Fruit fly (Drosophila melanogaster) whole organism, embryonic: ENCODE data around the gene nompC.

Experiments
- Adf1 ChIP-seq: fragments of 200-800 bp; sonication (Bioruptor generic); IDR thresholded peaks from 2 replicates; pipeline ENCODE4 v1.3.6; 2022; ENCODE audit warnings: missing biosample characterization, missing genetic modification characterization
- BEAF-32 ChIP-seq: fragments of 200-800 bp; sonication (Bioruptor generic); optimal IDR thresholded peaks from 3 replicates; lab custom pipeline; 2017; ENCODE audit warnings: missing biosample characterization, missing genetic modification characterization, mild to moderate bottlenecking, moderate library complexity, missing genetic modification reagents
- CG10267 ChIP-seq: fragments of 200-800 bp; sonication (Bioruptor generic); optimal IDR thresholded peaks from 2 replicates; lab custom pipeline; 2018; ENCODE audit warnings: missing biosample characterization, mild to moderate bottlenecking, missing genetic modification characterization, moderate library complexity
- CG10366 ChIP-seq: fragments of 200-800 bp; sonication (Bioruptor generic); IDR thresholded peaks from 2 replicates; pipeline ENCODE4 v1.3.6; 2022; ENCODE audit warnings: missing biosample characterization, missing genetic modification characterization
- CG12104 ChIP-seq: fragments of 200-800 bp; sonication (Bioruptor generic); optimal IDR thresholded peaks from 3 replicates; lab custom pipeline; 2016; ENCODE audit warnings: missing biosample characterization, missing genetic modification characterization
- CG13424 ChIP-seq: fragments of 200-800 bp; sonication (Bioruptor generic); optimal IDR thresholded peaks from 2 replicates; lab custom pipeline; 2019; ENCODE audit warnings: missing biosample characterization, mild to moderate bottlenecking, missing genetic modification characterization, moderate library complexity
- CG13624 ChIP-seq: fragments of 200-800 bp; sonication (Bioruptor generic); optimal IDR thresholded peaks from 2 replicates; lab custom pipeline; 2016; ENCODE audit warnings: missing biosample characterization, missing genetic modification characterization
- CG14710 ChIP-seq: fragments of 200-800 bp; sonication (Bioruptor generic); optimal IDR thresholded peaks from 3 replicates; lab custom pipeline; 2019; ENCODE audit warnings: missing biosample characterization, mild to moderate bottlenecking, missing genetic modification characterization, moderate library complexity
- CG14860 ChIP-seq: fragments of 200-800 bp; sonication (Bioruptor generic); IDR thresholded peaks from 3 replicates; pipeline ENCODE4 v1.3.6; 2022; ENCODE audit warnings: missing biosample characterization, missing genetic modification characterization; ENCODE audit not compliant: partially characterized antibody
- CG17328 ChIP-seq: fragments of 200-800 bp; sonication (Bioruptor generic); IDR thresholded peaks from 2 replicates; pipeline ENCODE4 v1.3.6; 2022; ENCODE audit warnings: missing biosample characterization, missing genetic modification characterization
- CG17568 ChIP-seq: fragments of 200-800 bp; sonication (Bioruptor generic); optimal IDR thresholded peaks from 2 replicates; lab custom pipeline; 2018; ENCODE audit warnings: missing biosample characterization, mild to moderate bottlenecking, missing genetic modification characterization, moderate library complexity
- CG17802 ChIP-seq: fragments of 200-800 bp; sonication (Bioruptor generic); optimal IDR thresholded peaks from 2 replicates; lab custom pipeline; 2018; ENCODE audit warnings: missing biosample characterization, mild to moderate bottlenecking, missing genetic modification characterization, moderate library complexity
- CG2678 ChIP-seq: fragments of 200-800 bp; sonication (Bioruptor generic); optimal IDR thresholded peaks from 3 replicates; lab custom pipeline; 2019; ENCODE audit warnings: missing biosample characterization, mild to moderate bottlenecking, missing genetic modification characterization, moderate library complexity
- CG2889 ChIP-seq: fragments of 200-800 bp; sonication (Bioruptor generic); IDR thresholded peaks from 3 replicates; pipeline ENCODE4 v1.3.6; 2022; ENCODE audit warnings: missing biosample characterization, missing genetic modification characterization
- CG31224 ChIP-seq: fragments of 200-800 bp; sonication (Bioruptor generic); IDR thresholded peaks from 2 replicates; pipeline ENCODE4 v1.3.6; 2022; ENCODE audit warnings: missing biosample characterization, missing genetic modification characterization
- CG3407 ChIP-seq: fragments of 200-800 bp; sonication (Bioruptor generic); optimal IDR thresholded peaks from 2 replicates; lab custom pipeline; 2018; ENCODE audit warnings: missing biosample characterization, mild to moderate bottlenecking, missing genetic modification characterization
- CG4424 ChIP-seq: fragments of 200-800 bp; sonication (Bioruptor generic); optimal IDR thresholded peaks from 3 replicates; lab custom pipeline; 2016; ENCODE audit warnings: missing biosample characterization, missing genetic modification characterization
- CG7372 ChIP-seq: fragments of 200-800 bp; sonication (Bioruptor generic); IDR thresholded peaks from 2 replicates; pipeline ENCODE4 v1.3.6; 2022; ENCODE audit warnings: missing biosample characterization, missing genetic modification characterization
- CG7556 ChIP-seq: fragments of 200-800 bp; sonication (Bioruptor generic); optimal IDR thresholded peaks from 2 replicates; lab custom pipeline; 2017; ENCODE audit warnings: missing biosample characterization, mild to moderate bottlenecking, missing genetic modification characterization
- CG8089 ChIP-seq: fragments of 200-800 bp; sonication (Bioruptor generic); optimal IDR thresholded peaks from 3 replicates; lab custom pipeline; 2016; ENCODE audit warnings: missing biosample characterization, missing genetic modification characterization
- CG9876 ChIP-seq: fragments of 200-800 bp; sonication (Bioruptor generic); optimal IDR thresholded peaks from 2 replicates; lab custom pipeline; 2016; ENCODE audit warnings: missing biosample characterization, missing genetic modification characterization
- CkIIα-i1 ChIP-seq: fragments of 200-800 bp; sonication (Bioruptor generic); IDR thresholded peaks from 2 replicates; pipeline ENCODE4 v1.3.6; 2022; ENCODE audit warnings: missing biosample characterization, missing genetic modification characterization
- CrebB ChIP-seq: fragments of 200-800 bp; sonication (Bioruptor generic); optimal IDR thresholded peaks from 3 replicates; lab custom pipeline; 2018; ENCODE audit warnings: missing biosample characterization, mild to moderate bottlenecking, missing genetic modification characterization
- D ChIP-seq, 2 experiments: fragments of 200-800 bp in 1 of 2; fragments of >200 bp in 1 of 2; sonication (Bioruptor generic) in 1 of 2; optimal IDR thresholded peaks; 2 replicates in 1 of 2; 3 replicates in 1 of 2; lab custom pipeline; 2017; ENCODE audit warnings: mild to moderate bottlenecking in 1 of 2, missing biosample characterization in 1 of 2, missing genetic modification characterization in 1 of 2, missing genetic modification reagents in 1 of 2
- D19A ChIP-seq: fragments of 200-800 bp; optimal IDR thresholded peaks from 3 replicates; lab custom pipeline; 2019; ENCODE audit warnings: missing biosample characterization, mild to moderate bottlenecking, missing genetic modification characterization, moderate library complexity
- Dref ChIP-seq: fragments of 200-800 bp; sonication (Bioruptor generic); IDR thresholded peaks from 2 replicates; pipeline ENCODE4 v1.3.6; 2022; ENCODE audit warnings: missing biosample characterization, missing genetic modification characterization
- Hr78 ChIP-seq, 2 experiments: fragments of 200-800 bp in 1 of 2; fragments of >200 bp in 1 of 2; sonication (Bioruptor generic) in 1 of 2; optimal IDR thresholded peaks; 2 replicates each; lab custom pipeline; 2017 to 2019; ENCODE audit warnings: missing biosample characterization in 2 of 2, missing genetic modification characterization in 2 of 2, mild to moderate bottlenecking in 1 of 2, moderate library complexity in 1 of 2
- Lhr ChIP-seq: fragments of 200-800 bp; sonication (Bioruptor generic); optimal IDR thresholded peaks from 3 replicates; lab custom pipeline; 2017; ENCODE audit warnings: mild to moderate bottlenecking, missing biosample characterization, missing genetic modification reagents, missing genetic modification characterization
- Optix ChIP-seq: fragments of 200-800 bp; sonication (Bioruptor generic); IDR thresholded peaks from 3 replicates; pipeline ENCODE4 v1.3.6; 2022; ENCODE audit warnings: missing biosample characterization, missing genetic modification characterization
- TFAM ChIP-seq: fragments of 200-800 bp; sonication (Bioruptor generic); optimal IDR thresholded peaks from 2 replicates; lab custom pipeline; 2017; ENCODE audit warnings: missing biosample characterization, missing genetic modification characterization, inconsistent platforms
- Vsx1 ChIP-seq: fragments of 200-800 bp; sonication (Bioruptor generic); optimal IDR thresholded peaks from 2 replicates; lab custom pipeline; 2017; ENCODE audit warnings: missing biosample characterization, mild to moderate bottlenecking, missing genetic modification characterization, missing genetic modification reagents
- ac ChIP-seq: fragments of 200-800 bp; sonication (Bioruptor generic); optimal IDR thresholded peaks from 3 replicates; lab custom pipeline; 2017; ENCODE audit warnings: missing biosample characterization, mild to moderate bottlenecking, missing genetic modification characterization
- ase ChIP-seq: fragments of 200-800 bp; sonication (Bioruptor generic); IDR thresholded peaks from 3 replicates; pipeline ENCODE4 v1.3.6; 2022; ENCODE audit warnings: missing biosample characterization, missing genetic modification characterization
- bab2 ChIP-seq: fragments of 200-800 bp; sonication (Bioruptor generic); optimal IDR thresholded peaks from 2 replicates; lab custom pipeline; 2016; ENCODE audit warnings: missing biosample characterization, missing genetic modification characterization
- dan ChIP-seq: fragments of 200-800 bp; sonication (Bioruptor generic); IDR thresholded peaks from 2 replicates; pipeline ENCODE4 v1.3.6; 2022; ENCODE audit warnings: missing biosample characterization, missing genetic modification characterization
- dmrt11E ChIP-seq: fragments of 200-800 bp; sonication (Bioruptor generic); optimal IDR thresholded peaks from 3 replicates; lab custom pipeline; 2018; ENCODE audit warnings: missing biosample characterization, mild to moderate bottlenecking, missing genetic modification characterization, moderate library complexity
- gro ChIP-seq: fragments of 200-800 bp; sonication (Bioruptor generic); optimal IDR thresholded peaks from 2 replicates; lab custom pipeline; 2016; ENCODE audit warnings: missing biosample characterization, missing genetic modification characterization
- hkb ChIP-seq, 2 experiments: fragments of 200-800 bp in 1 of 2; fragments of >200 bp in 1 of 2; sonication (Bioruptor generic) in 1 of 2; IDR thresholded peaks in 1 of 2; optimal IDR thresholded peaks in 1 of 2; 2 replicates each; pipeline versions ENCODE4 v1.3.6 to Lab custom; 2017 to 2022; ENCODE audit warnings: missing biosample characterization in 1 of 2, missing genetic modification characterization in 1 of 2
- mirr ChIP-seq: fragments of 200-800 bp; sonication (Bioruptor generic); optimal IDR thresholded peaks from 3 replicates; lab custom pipeline; 2018; ENCODE audit warnings: missing biosample characterization, mild to moderate bottlenecking, missing genetic modification characterization
- onecut ChIP-seq: fragments of 200-800 bp; sonication (Bioruptor generic); IDR thresholded peaks from 2 replicates; pipeline ENCODE4 v1.3.6; 2022; ENCODE audit warnings: missing biosample characterization, missing genetic modification characterization
- phol ChIP-seq: fragments of 200-800 bp; sonication (Bioruptor generic); optimal IDR thresholded peaks from 3 replicates; lab custom pipeline; 2018; ENCODE audit warnings: missing biosample characterization, mild to moderate bottlenecking, missing genetic modification characterization, moderate library complexity
- pros ChIP-seq: fragments of 200-800 bp; sonication (Bioruptor generic); optimal IDR thresholded peaks from 3 replicates; lab custom pipeline; 2019; ENCODE audit warnings: missing biosample characterization, mild to moderate bottlenecking, missing genetic modification characterization, moderate library complexity
- pum ChIP-seq: fragments of 200-800 bp; sonication (Bioruptor generic); optimal IDR thresholded peaks from 2 replicates; lab custom pipeline; 2016; ENCODE audit warnings: missing biosample characterization, missing genetic modification characterization
- row ChIP-seq: fragments of 200-800 bp; sonication (Bioruptor generic); IDR thresholded peaks from 3 replicates; pipeline ENCODE4 v1.3.6; 2022; ENCODE audit warnings: missing biosample characterization, missing genetic modification characterization
- sens ChIP-seq: fragments of 200-800 bp; sonication (Bioruptor generic); peaks from one replicate; lab custom pipeline; 2016; ENCODE audit warnings: missing biosample characterization, missing genetic modification characterization
- sob ChIP-seq: fragments of 200-800 bp; sonication (Bioruptor generic); IDR thresholded peaks from 2 replicates; pipeline ENCODE4 v1.3.6; 2022; ENCODE audit warnings: missing biosample characterization, missing genetic modification characterization
- tap ChIP-seq: fragments of 200-800 bp; optimal IDR thresholded peaks from 3 replicates; lab custom pipeline; 2019; ENCODE audit warnings: missing biosample characterization, mild to moderate bottlenecking, missing genetic modification characterization, moderate library complexity
- tio ChIP-seq: fragments of 200-800 bp; sonication (Bioruptor generic); optimal IDR thresholded peaks from 2 replicates; lab custom pipeline; 2017; ENCODE audit warnings: missing biosample characterization, missing genetic modification characterization, inconsistent platforms

Gene nompC

DNA sequence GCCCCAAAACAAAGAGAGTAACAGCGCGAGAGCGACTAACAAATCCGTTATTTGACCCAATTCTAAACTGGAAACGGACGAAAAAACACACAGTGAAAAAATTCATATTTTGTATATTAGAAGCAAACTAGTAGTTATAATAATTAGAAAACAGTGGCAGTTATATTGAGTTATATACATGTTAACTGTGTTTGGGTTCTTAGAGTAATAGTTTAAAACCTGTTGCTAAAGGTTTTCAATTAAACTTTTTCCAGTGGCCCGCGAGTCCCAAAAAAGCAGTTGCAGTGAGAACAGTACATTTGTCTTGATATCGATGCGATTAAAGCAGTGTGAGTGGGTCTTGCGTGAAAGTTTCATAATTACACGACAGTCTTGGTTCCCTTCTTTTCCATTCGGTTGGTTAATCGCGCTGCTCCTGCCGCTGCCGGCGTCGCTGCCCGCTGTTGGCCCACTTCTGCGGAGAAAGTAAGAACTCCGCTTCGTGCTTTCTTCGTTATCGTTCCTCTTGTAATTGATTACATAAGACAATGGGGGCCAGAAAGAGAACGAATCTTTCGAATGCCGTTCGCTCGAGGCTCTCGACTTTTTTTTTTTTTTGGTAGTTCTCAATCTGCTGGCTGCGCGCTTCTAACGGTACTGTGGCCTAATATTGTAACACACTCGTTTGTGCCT, 48.6 kb upstream of the nompC start (continued):
- TF ChIP-seq CrebB (no peak), bab2 (no peak), CG2889 (0 out of 3 replicates have a peak, but pooled peaks have one; percentile 29), sob (GFP tag; lab: Robert Waterston, UW) (peak; percentile 29; the same call in 1 of the 2 replicates), Lhr (peak; percentile 3), CG13624 (GFP tag; lab: Kevin White, UChicago) (no peak), CG17568 (GFP tag; lab: Kevin White, UChicago) (peak; percentile 22), D (optimal IDR thresholded peaks at IDR 0.05; lab: Kevin White, UChicago) (no peak), D (GFP tag; optimal IDR thresholded peaks at IDR 0.05; lab: Kevin White, UChicago) (peak; percentile 54), CG31224 (no peak), CkIIα-i1 (GFP tag; lab: Robert Waterston, UW) (no peak), CG14710 (tag; lab: Kevin White, UChicago) (peak; percentile 49), dmrt11E (tag; lab: Kevin White, UChicago) (peak; percentile 62), CG17328 (GFP tag; lab: Robert Waterston, UW) (peak; percentile 57), CG2678 (tag; lab: Kevin White, UChicago) (peak; percentile 54), Vsx1 (GFP tag; lab: Kevin White, UChicago) (no peak), Optix (GFP tag; lab: Robert Waterston, UW) (no peak), ase (0 out of 3 replicates have a peak, but pooled peaks have one; percentile 6), pros (GFP tag; lab: Kevin White, UChicago) (no peak), Hr78 (GFP tag; optimal IDR thresholded peaks at IDR 0.05; lab: Kevin White, UChicago) (peak in 1 of 2 experiments; percentile 15), CG17802 (tag; lab: Kevin White, UChicago) (peak; percentile 46), TFAM (no peak), CG10366 (GFP tag; lab: Robert Waterston, UW) (peak; percentile 23; the same call in 1 of the 2 replicates), row (GFP tag; lab: Robert Waterston, UW) (peak; percentile 66), CG9876 (GFP tag; lab: Kevin White, UChicago) (no peak), phol (tag; lab: Kevin White, UChicago) (peak; percentile 67), tap (no peak), mirr (GFP tag; lab: Kevin White, UChicago) (no peak), CG7556 (GFP tag; lab: Kevin White, UChicago) (peak; percentile 19), CG4424 (GFP tag; lab: Kevin White, UChicago) (peak; percentile 46), CG13424 (tag; lab: Kevin White, UChicago) (peak; percentile 68), tio (GFP tag; lab: Kevin White, UChicago) (no peak), Adf1 (no peak), hkb (optimal IDR thresholded peaks at IDR 0.05; lab: Kevin White, UChicago) (no peak), hkb (GFP tag; IDR thresholded peaks at IDR 0.05; lab: Robert Waterston, UW) (0 out of 2 replicates have a peak, but pooled peaks have one; percentile 33), gro (GFP tag; lab: Kevin White, UChicago) (no peak), CG12104 (GFP tag; lab: Kevin White, UChicago) (peak; percentile 20), onecut (no peak), CG8089 (peak; percentile 27), CG10267 (peak; percentile 33), pum (GFP tag; lab: Kevin White, UChicago) (peak; percentile 38), CG14860 (GFP tag; lab: Robert Waterston, UW) (no peak), dan (GFP tag; lab: Robert Waterston, UW) (no peak), BEAF-32 (no peak), ac (GFP tag; lab: Kevin White, UChicago) (no peak), sens (peak; percentile 91), CG7372 (GFP tag; lab: Robert Waterston, UW) (no peak), CG3407 (GFP tag; lab: Kevin White, UChicago) (peak; percentile 48), Dref (GFP tag; lab: Robert Waterston, UW) (no peak), D19A (tag; lab: Kevin White, UChicago) (peak; percentile 47)
